Fruit fly (Drosophila melanogaster) whole organism, embryonic: ENCODE measurements around the gene SecCl.
A peak's percentile ranks its signal among the peaks of the same experiment; 100 is the strongest.

ENCODE experiments used
- Adf1 ChIP-seq: fragments of 200-800 bp; sonication (Bioruptor generic); IDR thresholded peaks from 2 replicates; pipeline ENCODE4 v1.3.6; 2022; ENCODE audit warnings: missing biosample characterization, missing genetic modification characterization
- Aef1 ChIP-seq: fragments of 200-800 bp; sonication (Bioruptor generic); IDR thresholded peaks from 3 replicates; pipeline ENCODE4 v1.3.6; 2022; ENCODE audit warnings: missing biosample characterization, missing genetic modification characterization
- BtbVII ChIP-seq: fragments of 200-800 bp; sonication (Bioruptor generic); optimal IDR thresholded peaks from 3 replicates; lab custom pipeline; 2017; ENCODE audit warnings: missing biosample characterization, mild to moderate bottlenecking, missing genetic modification characterization
- CG10274 ChIP-seq: fragments of 200-800 bp; sonication (Bioruptor generic); optimal IDR thresholded peaks from 3 replicates; lab custom pipeline; 2017; ENCODE audit warnings: missing biosample characterization, mild to moderate bottlenecking, missing genetic modification characterization
- CG10543 ChIP-seq: fragments of 200-800 bp; sonication (Bioruptor generic); optimal IDR thresholded peaks from 3 replicates; lab custom pipeline; 2017; ENCODE audit warnings: missing biosample characterization, mild to moderate bottlenecking, missing genetic modification characterization, moderate library complexity
- CG11456 ChIP-seq: fragments of 200-800 bp; sonication (Bioruptor generic); IDR thresholded peaks from 3 replicates; pipeline ENCODE4 v1.3.6; 2022; ENCODE audit warnings: missing biosample characterization, missing genetic modification characterization
- CG11695 ChIP-seq: fragments of 200-800 bp; sonication (Bioruptor generic); IDR thresholded peaks from 3 replicates; pipeline ENCODE4 v1.3.6; 2022; ENCODE audit warnings: missing biosample characterization, missing genetic modification characterization
- CG12219 ChIP-seq: fragments of 200-800 bp; sonication (Bioruptor generic); optimal IDR thresholded peaks from 3 replicates; lab custom pipeline; 2018; ENCODE audit warnings: missing biosample characterization, mild to moderate bottlenecking, missing genetic modification characterization
- CG1792 ChIP-seq: fragments of 200-800 bp; sonication (Bioruptor generic); optimal IDR thresholded peaks from 2 replicates; lab custom pipeline; 2016; ENCODE audit warnings: missing biosample characterization, missing genetic modification characterization
- CG18619 ChIP-seq: fragments of 200-800 bp; sonication (Bioruptor generic); optimal IDR thresholded peaks from 3 replicates; lab custom pipeline; 2017; ENCODE audit warnings: missing biosample characterization, mild to moderate bottlenecking, missing genetic modification characterization
- CG2120 ChIP-seq: fragments of 200-800 bp; sonication (Bioruptor generic); optimal IDR thresholded peaks from 3 replicates; lab custom pipeline; 2016; ENCODE audit warnings: missing biosample characterization, missing genetic modification characterization
- CG2889 ChIP-seq: fragments of 200-800 bp; sonication (Bioruptor generic); IDR thresholded peaks from 3 replicates; pipeline ENCODE4 v1.3.6; 2022; ENCODE audit warnings: missing biosample characterization, missing genetic modification characterization
- CG31388 ChIP-seq: fragments of 200-800 bp; sonication (Bioruptor generic); optimal IDR thresholded peaks from 2 replicates; lab custom pipeline; 2016; ENCODE audit warnings: missing biosample characterization, missing genetic modification characterization
- CG43689 ChIP-seq: fragments of 200-800 bp; sonication (Bioruptor generic); IDR thresholded peaks from 2 replicates; pipeline ENCODE4 v1.3.6; 2022; ENCODE audit warnings: missing biosample characterization, missing genetic modification characterization
- CG5245 ChIP-seq: fragments of 200-800 bp; sonication (Bioruptor generic); optimal IDR thresholded peaks from 3 replicates; lab custom pipeline; 2016; ENCODE audit warnings: missing biosample characterization, missing genetic modification characterization
- CG6254 ChIP-seq: fragments of 200-800 bp; sonication (Bioruptor generic); optimal IDR thresholded peaks from 3 replicates; lab custom pipeline; 2017; ENCODE audit warnings: mild to moderate bottlenecking, missing biosample characterization, missing genetic modification reagents, missing genetic modification characterization
- CG6654 ChIP-seq: fragments of 200-800 bp; sonication (Bioruptor generic); optimal IDR thresholded peaks from 2 replicates; lab custom pipeline; 2017; ENCODE audit warnings: missing biosample characterization, mild to moderate bottlenecking, missing genetic modification characterization
- CG9437 ChIP-seq: fragments of 200-800 bp; sonication (Bioruptor generic); optimal IDR thresholded peaks from 2 replicates; lab custom pipeline; 2018; ENCODE audit warnings: missing biosample characterization, mild to moderate bottlenecking, missing genetic modification characterization
- Dfd ChIP-seq, 2 experiments: fragments of >200 bp; optimal IDR thresholded peaks; 2 replicates each; lab custom pipeline; 2017; ENCODE audit warnings: missing biosample characterization in 2 of 2, missing genetic modification characterization in 2 of 2
- Dip2 ChIP-seq: fragments of 200-800 bp; sonication (Bioruptor generic); IDR thresholded peaks from 2 replicates; pipeline ENCODE4 v1.3.6; 2022; ENCODE audit warnings: missing biosample characterization, missing genetic modification characterization
- GATAe ChIP-seq: fragments of 200-800 bp; sonication (Bioruptor generic); conservative IDR thresholded peaks from 2 replicates; pipeline ENCODE4 v1.3.6; 2022; ENCODE audit warnings: missing biosample characterization, missing genetic modification characterization
- HLH54F ChIP-seq: fragments of 200-800 bp; sonication (Bioruptor generic); optimal IDR thresholded peaks from 3 replicates; lab custom pipeline; 2016; ENCODE audit warnings: missing biosample characterization, missing genetic modification characterization
- NC2β ChIP-seq: fragments of 200-800 bp; sonication (Bioruptor generic); optimal IDR thresholded peaks from 2 replicates; lab custom pipeline; 2016; ENCODE audit warnings: missing biosample characterization, missing genetic modification characterization
- Nf-YC ChIP-seq: fragments of 200-800 bp; optimal IDR thresholded peaks from 3 replicates; lab custom pipeline; 2019; ENCODE audit warnings: missing biosample characterization, mild to moderate bottlenecking, missing genetic modification characterization, moderate library complexity
- Oli ChIP-seq: fragments of 200-800 bp; sonication (Bioruptor generic); optimal IDR thresholded peaks from 2 replicates; lab custom pipeline; 2018; ENCODE audit warnings: missing biosample characterization, mild to moderate bottlenecking, missing genetic modification characterization, moderate library complexity
- Optix ChIP-seq: fragments of 200-800 bp; sonication (Bioruptor generic); IDR thresholded peaks from 3 replicates; pipeline ENCODE4 v1.3.6; 2022; ENCODE audit warnings: missing biosample characterization, missing genetic modification characterization
- Ravus ChIP-seq: fragments of 200-800 bp; sonication (Bioruptor generic); IDR thresholded peaks from 2 replicates; pipeline ENCODE4 v1.3.6; 2022; ENCODE audit warnings: missing biosample characterization, missing genetic modification characterization
- Rfx ChIP-seq: fragments of 200-800 bp; sonication (Bioruptor generic); IDR thresholded peaks from 2 replicates; pipeline ENCODE4 v1.3.6; 2022; ENCODE audit warnings: missing biosample characterization, missing genetic modification characterization
- Rx ChIP-seq: fragments of 200-800 bp; sonication (Bioruptor generic); IDR thresholded peaks from 2 replicates; pipeline ENCODE4 v1.3.6; 2022; ENCODE audit warnings: missing biosample characterization, missing genetic modification characterization
- Sox102F ChIP-seq: fragments of 200-800 bp; sonication (Bioruptor generic); optimal IDR thresholded peaks from 2 replicates; lab custom pipeline; 2018; ENCODE audit warnings: missing biosample characterization, mild to moderate bottlenecking, missing genetic modification characterization, moderate library complexity
- amos ChIP-seq: fragments of 200-800 bp; sonication (Bioruptor generic); IDR thresholded peaks from 2 replicates; pipeline ENCODE4 v1.3.6; 2022; ENCODE audit warnings: missing biosample characterization, missing genetic modification characterization; ENCODE audit not compliant: partially characterized antibody
- ap ChIP-seq: fragments of 200-800 bp; sonication (Bioruptor generic); IDR thresholded peaks from 2 replicates; pipeline ENCODE4 v1.3.6; 2022; ENCODE audit warnings: missing biosample characterization, missing genetic modification characterization
- br ChIP-seq: fragments of >200 bp; optimal IDR thresholded peaks from 2 replicates; lab custom pipeline; 2017
- cato ChIP-seq: fragments of 200-800 bp; sonication (Bioruptor generic); optimal IDR thresholded peaks from 2 replicates; lab custom pipeline; 2016; ENCODE audit warnings: missing biosample characterization, missing genetic modification characterization, borderline replicate concordance
- chif ChIP-seq, 2 experiments: fragments of 200-800 bp; sonication (Bioruptor generic); optimal IDR thresholded peaks; 3 replicates each; lab custom pipeline; 2016; ENCODE audit warnings: missing biosample characterization in 2 of 2, missing genetic modification characterization in 2 of 2
- dimm ChIP-seq: fragments of 200-800 bp; sonication (Bioruptor generic); IDR thresholded peaks from 2 replicates; pipeline ENCODE4 v1.3.6; 2022; ENCODE audit warnings: missing biosample characterization, missing genetic modification characterization
- disco-r ChIP-seq: fragments of 200-800 bp; sonication (Bioruptor generic); optimal IDR thresholded peaks from 2 replicates; lab custom pipeline; 2016; ENCODE audit warnings: missing biosample characterization, missing genetic modification characterization
- dysf ChIP-seq: fragments of 200-800 bp; sonication (Bioruptor generic); IDR thresholded peaks from 3 replicates; pipeline ENCODE4 v1.3.6; 2022; ENCODE audit warnings: missing biosample characterization, missing genetic modification characterization
- emc ChIP-seq: fragments of 200-800 bp; sonication (Bioruptor generic); optimal IDR thresholded peaks from 2 replicates; lab custom pipeline; 2016; ENCODE audit warnings: missing biosample characterization, missing genetic modification characterization
- eyg ChIP-seq: fragments of 200-800 bp; sonication (Bioruptor generic); optimal IDR thresholded peaks from 3 replicates; lab custom pipeline; 2016; ENCODE audit warnings: missing biosample characterization, missing genetic modification characterization
- fd64A ChIP-seq: fragments of 200-800 bp; sonication (Bioruptor generic); optimal IDR thresholded peaks from 3 replicates; lab custom pipeline; 2018; ENCODE audit warnings: missing biosample characterization, mild to moderate bottlenecking, missing genetic modification characterization
- gce ChIP-seq: fragments of 200-800 bp; sonication (Bioruptor generic); IDR thresholded peaks from 3 replicates; pipeline ENCODE4 v1.3.6; 2022; ENCODE audit warnings: missing biosample characterization, missing genetic modification characterization
- gt ChIP-seq: fragments of 200-800 bp; sonication (Bioruptor generic); IDR thresholded peaks from 2 replicates; pipeline ENCODE4 v1.3.6; 2022; ENCODE audit warnings: missing biosample characterization, missing genetic modification characterization
- knrl ChIP-seq: fragments of 200-800 bp; sonication (Bioruptor generic); IDR thresholded peaks from 3 replicates; pipeline ENCODE4 v1.3.6; 2022; ENCODE audit warnings: missing biosample characterization, missing genetic modification characterization; ENCODE audit not compliant: partially characterized antibody
- nerfin-1 ChIP-seq: fragments of 200-800 bp; sonication (Bioruptor generic); optimal IDR thresholded peaks from 3 replicates; lab custom pipeline; 2019; ENCODE audit warnings: missing biosample characterization, mild to moderate bottlenecking, missing genetic modification characterization, moderate library complexity
- peb ChIP-seq: fragments of 200-800 bp; sonication (Bioruptor generic); IDR thresholded peaks from 2 replicates; pipeline ENCODE4 v1.3.6; 2022; ENCODE audit warnings: missing biosample characterization, missing genetic modification characterization
- phol ChIP-seq: fragments of 200-800 bp; sonication (Bioruptor generic); optimal IDR thresholded peaks from 3 replicates; lab custom pipeline; 2018; ENCODE audit warnings: missing biosample characterization, mild to moderate bottlenecking, missing genetic modification characterization, moderate library complexity
- pnt ChIP-seq: fragments of 200-800 bp; sonication (Bioruptor generic); optimal IDR thresholded peaks from 3 replicates; lab custom pipeline; 2016; ENCODE audit warnings: missing biosample characterization, missing genetic modification characterization
- salm ChIP-seq: fragments of 200-800 bp; sonication (Bioruptor generic); optimal IDR thresholded peaks from 2 replicates; lab custom pipeline; 2018; ENCODE audit warnings: missing biosample characterization, mild to moderate bottlenecking, missing genetic modification characterization
- ssp ChIP-seq: fragments of 200-800 bp; sonication (Bioruptor generic); IDR thresholded peaks from 2 replicates; pipeline ENCODE4 v1.3.6; 2022; ENCODE audit warnings: missing biosample characterization, missing genetic modification characterization
- ttk ChIP-seq: fragments of 200-800 bp; sonication (Bioruptor generic); IDR thresholded peaks from 2 replicates; pipeline ENCODE4 v2.1.2; 2022; ENCODE audit warnings: missing biosample characterization, missing genetic modification characterization
- wek ChIP-seq: fragments of 200-800 bp; sonication (Bioruptor generic); optimal IDR thresholded peaks from 3 replicates; lab custom pipeline; 2018; ENCODE audit warnings: missing biosample characterization, mild to moderate bottlenecking, missing genetic modification characterization, moderate library complexity

The SecCl gene

dm6 chr3L:17433555-17433954 is 36.4 kb upstream of the SecCl start, which contains the start of the genes Coq4 and CG32176 (continued):
- TF ChIP-seq CG11456 (GFP tag; lab: Robert Waterston, UW) (peak; percentile 98), amos (GFP tag; lab: Robert Waterston, UW) (peak; percentile 49; the same call in 1 of the 2 replicates), emc (GFP tag; lab: Kevin White, UChicago) (peak; percentile 95), CG1792 (GFP tag; lab: Kevin White, UChicago) (peak; percentile 96), CG31388 (peak; percentile 96), Optix (GFP tag; lab: Robert Waterston, UW) (peak; percentile 94), CG9437 (peak; percentile 88), chif (GFP tag; optimal IDR thresholded peaks at IDR 0.05; lab: Kevin White, UChicago) (peak; percentile 98 to 99), knrl (GFP tag; lab: Robert Waterston, UW) (peak; percentile 71), CG11695 (GFP tag; lab: Robert Waterston, UW) (peak; percentile 97), CG10543 (GFP tag; lab: Kevin White, UChicago) (peak; percentile 96), GATAe (GFP tag; lab: Robert Waterston, UW) (peak; percentile 80), Adf1 (GFP tag; lab: Robert Waterston, UW) (peak; percentile 86), CG12219 (GFP tag; lab: Kevin White, UChicago) (peak; percentile 96), Dfd (GFP tag; optimal IDR thresholded peaks at IDR 0.05; lab: Kevin White, UChicago) (no peak), ap (GFP tag; lab: Robert Waterston, UW) (peak; percentile 97), CG6654 (GFP tag; lab: Kevin White, UChicago) (peak; percentile 87), CG10274 (GFP tag; lab: Kevin White, UChicago) (peak; percentile 88), ssp (GFP tag; lab: Robert Waterston, UW) (peak; percentile 92), gce (GFP tag; lab: Robert Waterston, UW) (peak; percentile 94), nerfin-1 (tag; lab: Kevin White, UChicago) (peak; percentile 94), CG43689 (GFP tag; lab: Robert Waterston, UW) (peak; percentile 94), peb (GFP tag; lab: Robert Waterston, UW) (peak; percentile 96), dysf (peak; percentile 98), eyg (peak; percentile 97), CG5245 (GFP tag; lab: Kevin White, UChicago) (peak; percentile 97), phol (tag; lab: Kevin White, UChicago) (peak; percentile 97), Aef1 (peak; percentile 97), CG2889 (GFP tag; lab: Robert Waterston, UW) (peak; percentile 97), Dip2 (peak; percentile 64), salm (tag; lab: Kevin White, UChicago) (peak; percentile 95), CG6254 (peak; percentile 90), BtbVII (GFP tag; lab: Kevin White, UChicago) (peak; percentile 94), Ravus (GFP tag; lab: Robert Waterston, UW) (peak; percentile 94), disco-r (peak; percentile 96), Oli (tag; lab: Kevin White, UChicago) (peak; percentile 97), Sox102F (GFP tag; lab: Kevin White, UChicago) (peak; percentile 99), br (no peak), Rx (GFP tag; lab: Robert Waterston, UW) (peak; percentile 97), fd64A (GFP tag; lab: Kevin White, UChicago) (peak; percentile 91), Rfx (GFP tag; lab: Robert Waterston, UW) (peak; percentile 99), HLH54F (peak; percentile 99), gt (GFP tag; lab: Robert Waterston, UW) (peak; percentile 95), CG18619 (GFP tag; lab: Kevin White, UChicago) (peak; percentile 96), ttk (GFP tag; lab: Robert Waterston, UW) (peak; percentile 97), wek (GFP tag; lab: Kevin White, UChicago) (peak; percentile 89), pnt (GFP tag; lab: Kevin White, UChicago) (peak; percentile 98), Nf-YC (tag; lab: Kevin White, UChicago) (peak; percentile 89), dimm (peak; percentile 95), cato (peak; percentile 96), NC2β (GFP tag; lab: Kevin White, UChicago) (peak; percentile 98), CG2120 (GFP tag; lab: Kevin White, UChicago) (peak; percentile 99)
